Worm (Caenorhabditis elegans): Measurements from ENCODE around the gene fbxa-218.

DNA sequence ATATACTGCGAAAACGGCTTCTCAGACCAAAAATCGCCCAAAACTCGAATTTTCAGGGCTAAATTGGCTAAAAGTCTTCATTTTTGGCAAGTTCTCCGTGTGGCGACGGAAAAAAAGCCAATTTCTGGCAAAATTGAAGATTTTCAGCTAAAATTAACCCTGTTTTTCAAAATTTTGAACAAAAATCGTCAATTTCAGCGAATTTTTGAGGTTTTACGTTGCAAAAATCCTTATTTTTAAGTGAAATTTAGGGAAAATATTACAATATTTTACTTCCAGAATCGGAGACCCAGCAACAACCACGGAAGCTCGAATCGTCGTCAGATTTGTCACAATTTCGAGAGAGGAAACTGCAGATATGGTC is 8.1 kb upstream of the fbxa-218 start:
- TF ChIP-seq dao-5 (tag; optimal IDR thresholded peaks at IDR 0.05) (no peak), him-1 (tag; optimal IDR thresholded peaks at IDR 0.05) (no peak)
